Worm (Caenorhabditis elegans): Measurements from ENCODE around the gene F35G12.5.

The F35G12.5 gene

ce11 chrIII:4603837-4604236 is 19.9 kb downstream of the F35G12.5 start:
- no peak for TF ChIP-seq lsy-2 (tag; optimal IDR thresholded peaks at IDR 0.05)
- TF ChIP-seq nhr-11 (tag; optimal IDR thresholded peaks at IDR 0.05) = no peak
- TF ChIP-seq hlh-30 (tag; optimal IDR thresholded peaks at IDR 0.05; ENCODE audit: insufficient read depth) = no peak
- no peak for TF ChIP-seq snpc-4 (tag; optimal IDR thresholded peaks at IDR 0.05)
- no peak for TF ChIP-seq nhr-25 (tag; optimal IDR thresholded peaks at IDR 0.05; ENCODE audit: borderline replicate concordance, insufficient read depth)
- TF ChIP-seq zip-2 (tag; optimal IDR thresholded peaks at IDR 0.05) = no peak
- TF ChIP-seq R02D3.7 (tag; optimal IDR thresholded peaks at IDR 0.05) = no peak
- no peak for TF ChIP-seq dmd-9 (GFP tag; IDR thresholded peaks at IDR 0.05)
- TF ChIP-seq lir-3 (tag; optimal IDR thresholded peaks at IDR 0.05) = no peak
- TF ChIP-seq cey-2 (tag; optimal IDR thresholded peaks at IDR 0.05; ENCODE audit: borderline replicate concordance, insufficient read depth) = no peak
- TF ChIP-seq nhr-42 (GFP tag; IDR thresholded peaks at IDR 0.05) = no peak
- TF ChIP-seq ceh-28 (tag; optimal IDR thresholded peaks at IDR 0.05) = no peak
- TF ChIP-seq T26A8.4 (GFP tag; IDR thresholded peaks at IDR 0.05) = no peak
- no peak for TF ChIP-seq zfp-2 (tag; optimal IDR thresholded peaks at IDR 0.05)
- TF ChIP-seq F37D6.2 (tag; optimal IDR thresholded peaks at IDR 0.05) = no peak
- no peak for TF ChIP-seq nhr-6 (tag; optimal IDR thresholded peaks at IDR 0.05)
- no peak for TF ChIP-seq nhr-237 (tag; optimal IDR thresholded peaks at IDR 0.05)
- TF ChIP-seq ZK337.2 (GFP tag; IDR thresholded peaks at IDR 0.05) = no peak

ce11 chrIII:4612334-4612953 is 28.5 kb downstream of the F35G12.5 start, which contains the start of gene sel-2:
Gene sel-2 (minus strand): TSS chrIII:4612384.
- TF ChIP-seq mdl-1 (tag; optimal IDR thresholded peaks at IDR 0.05) (no peak), ceh-28 (tag; optimal IDR thresholded peaks at IDR 0.05) (no peak), duxl-1 (tag; optimal IDR thresholded peaks at IDR 0.05; ENCODE audit: poor library complexity) (no peak), nhr-41 (GFP tag; IDR thresholded peaks at IDR 0.05) (no peak), tag-97 (GFP tag; IDR thresholded peaks at IDR 0.05) (no peak), ceh-20 (GFP tag; IDR thresholded peaks at IDR 0.05) (no peak), zfp-3 (GFP tag; conservative IDR thresholded peaks at IDR 0.05) (no peak), zip-11 (GFP tag; IDR thresholded peaks at IDR 0.05) (no peak), spr-1 (tag; optimal IDR thresholded peaks at IDR 0.05) (no peak), gei-8 (GFP tag; optimal IDR thresholded peaks at IDR 0.05) (no peak), zip-2 (tag; optimal IDR thresholded peaks at IDR 0.05) (no peak), ceh-82 (tag; optimal IDR thresholded peaks at IDR 0.05) (no peak), zfp-2 (tag; optimal IDR thresholded peaks at IDR 0.05) (no peak), lin-29 (GFP tag; IDR thresholded peaks at IDR 0.05) (no peak), unc-62 (GFP tag; optimal IDR thresholded peaks at IDR 0.05 in 1 of 2) (peak in 1 of 2 experiments; percentile 34), unc-62 (tag; optimal IDR thresholded peaks at IDR 0.05) (no peak), mes-2 (tag; optimal IDR thresholded peaks at IDR 0.05; ENCODE audit: poor library complexity, severe bottlenecking) (peak; percentile 8), rbr-2 (tag; optimal IDR thresholded peaks at IDR 0.05) (peak; percentile 31), dmd-9 (GFP tag; IDR thresholded peaks at IDR 0.05) (no peak), ceh-44 (GFP tag; IDR thresholded peaks at IDR 0.05) (no peak), ceh-62 (tag; optimal IDR thresholded peaks at IDR 0.05) (no peak), unc-39 (tag; optimal IDR thresholded peaks at IDR 0.05) (no peak), lin-39 (tag; optimal IDR thresholded peaks at IDR 0.05) (no peak), mdt-29 (GFP tag; IDR thresholded peaks at IDR 0.05) (no peak), nhr-28 (tag; optimal IDR thresholded peaks at IDR 0.05) (peak; percentile 34), php-3 (GFP tag; IDR thresholded peaks at IDR 0.05) (no peak), hlh-30 (tag; optimal IDR thresholded peaks at IDR 0.05; ENCODE audit: insufficient read depth) (peak; percentile 11), nhr-6 (tag; optimal IDR thresholded peaks at IDR 0.05) (no peak), R02D3.7 (tag; optimal IDR thresholded peaks at IDR 0.05) (no peak), hlh-11 (tag; optimal IDR thresholded peaks at IDR 0.05) (no peak), daf-8 (GFP tag; IDR thresholded peaks at IDR 0.05) (no peak), nhr-111 (GFP tag; optimal IDR thresholded peaks at IDR 0.05) (no peak), egl-43 (GFP tag; IDR thresholded peaks at IDR 0.05) (no peak), snpc-1.2 (GFP tag; IDR thresholded peaks at IDR 0.05) (no peak), daf-16 (GFP tag; optimal IDR thresholded peaks at IDR 0.05) (no peak), daf-16 (tag; optimal IDR thresholded peaks at IDR 0.05) (peak; percentile 60), nhr-42 (GFP tag; IDR thresholded peaks at IDR 0.05) (no peak), F49E8.2 (tag; optimal IDR thresholded peaks at IDR 0.05; ENCODE audit: borderline replicate concordance) (no peak), fos-1 (tag; optimal IDR thresholded peaks at IDR 0.05) (no peak)

Measured in whole organism, L4 larva.